Fruit fly (Drosophila melanogaster) whole organism, adult: ENCODE data around the gene MESR6.

Experiments
- CG11617 ChIP-seq: fragments of 200-800 bp; sonication (Bioruptor generic); optimal IDR thresholded peaks from 2 replicates; lab custom pipeline; 2017; ENCODE audit warnings: mild to moderate bottlenecking, missing biosample characterization, missing genetic modification reagents, missing genetic modification characterization
- CG12768 ChIP-seq: fragments of 200-800 bp; sonication (Bioruptor generic); optimal IDR thresholded peaks from 2 replicates; lab custom pipeline; 2017; ENCODE audit warnings: missing biosample characterization, missing genetic modification characterization, mild to moderate bottlenecking, moderate library complexity, missing genetic modification reagents
- CG1620 ChIP-seq: fragments of 200-800 bp; sonication (Bioruptor generic); optimal IDR thresholded peaks from 2 replicates; lab custom pipeline; 2016; ENCODE audit warnings: missing biosample characterization, missing genetic modification characterization
- CG33017 ChIP-seq: fragments of 200-800 bp; sonication (Bioruptor generic); optimal IDR thresholded peaks from 2 replicates; lab custom pipeline; 2018; ENCODE audit warnings: missing biosample characterization, mild to moderate bottlenecking, missing genetic modification characterization, moderate library complexity
- bab1 ChIP-seq: fragments of 200-800 bp; sonication (Bioruptor generic); optimal IDR thresholded peaks from 3 replicates; lab custom pipeline; 2019; ENCODE audit warnings: missing biosample characterization, mild to moderate bottlenecking, missing genetic modification characterization, moderate library complexity
- kay ChIP-seq: fragments of 200-800 bp; sonication (Bioruptor generic); peaks from one replicate; lab custom pipeline; 2016; ENCODE audit warnings: missing biosample characterization, missing genetic modification characterization, borderline replicate concordance
- ovo ChIP-seq: fragments of 200-800 bp; sonication (Bioruptor generic); optimal IDR thresholded peaks from 2 replicates; lab custom pipeline; 2016; ENCODE audit warnings: missing biosample characterization, missing genetic modification characterization

DNA sequence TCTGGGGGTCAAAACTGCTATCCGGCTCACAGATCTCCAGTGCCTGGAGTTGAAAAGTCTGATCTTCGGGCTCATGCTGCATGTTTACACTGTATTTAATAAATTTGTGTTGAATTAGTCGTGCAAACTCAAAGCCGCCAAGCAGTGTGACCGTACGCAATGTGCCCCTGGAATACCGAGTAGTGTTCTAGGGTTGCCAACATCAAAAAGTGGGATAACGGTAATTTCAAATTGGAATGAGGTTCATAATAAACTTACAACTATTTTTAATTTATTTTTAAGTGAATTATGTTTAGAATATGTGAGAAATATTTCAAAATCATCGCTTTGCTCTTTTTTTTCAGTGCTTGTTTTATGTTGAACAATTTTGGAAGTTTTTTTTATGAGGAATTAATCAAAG is 7.7 kb downstream of the MESR6 start, which contains the start of gene Gem2:
- TF ChIP-seq CG12768 (GFP tag; lab: Kevin White, UChicago) (no peak), kay (GFP tag; lab: Kevin White, UChicago) (no peak), bab1 (GFP tag; lab: Kevin White, UChicago) (no peak), CG1620 (GFP tag; lab: Kevin White, UChicago) (no peak), CG11617 (GFP tag; lab: Kevin White, UChicago) (no peak), CG33017 (no peak), ovo (peak; percentile 69)
